Worm (Caenorhabditis elegans): Measurements from ENCODE around the gene F58A6.9.

The F58A6.9 gene

ce11 chrII:5181497-5181896 is 22.8 kb upstream of the F58A6.9 start (continued):
- TF ChIP-seq let-607 (tag; optimal IDR thresholded peaks at IDR 0.05) (peak; percentile 47 to 89), lin-26 (GFP tag; IDR thresholded peaks at IDR 0.05) (peak; percentile 58; the same call in 1 of the 2 replicates), fkh-3 (tag; optimal IDR thresholded peaks at IDR 0.05) (no peak), dox-1 (GFP tag; IDR thresholded peaks at IDR 0.05) (no peak), lag-1 (GFP tag; IDR thresholded peaks at IDR 0.05) (no peak), ztf-28 (GFP tag; IDR thresholded peaks at IDR 0.05) (no peak), ZK185.1 (tag; optimal IDR thresholded peaks at IDR 0.05; ENCODE audit: poor library complexity, severe bottlenecking) (peak; percentile 47), cebp-1 (GFP tag; IDR thresholded peaks at IDR 0.05) (no peak), cebp-1 (tag; optimal IDR thresholded peaks at IDR 0.05) (peak; percentile 72), die-1 (tag; optimal IDR thresholded peaks at IDR 0.05) (peak; percentile 46), Y67H2A.10 (GFP tag; conservative IDR thresholded peaks at IDR 0.05) (no peak), T07F8.4 (tag; optimal IDR thresholded peaks at IDR 0.05) (no peak), snpc-1.1 (tag; optimal IDR thresholded peaks at IDR 0.05; ENCODE audit: insufficient read depth) (no peak), lsl-1 (GFP tag; optimal IDR thresholded peaks at IDR 0.05) (no peak), ceh-58 (GFP tag; IDR thresholded peaks at IDR 0.05) (no peak), mel-28 (tag; optimal IDR thresholded peaks at IDR 0.05; ENCODE audit: borderline replicate concordance) (no peak), him-1 (tag; optimal IDR thresholded peaks at IDR 0.05) (no peak), attf-6 (GFP tag; IDR thresholded peaks at IDR 0.05) (no peak), B0019.2 (GFP tag; conservative IDR thresholded peaks at IDR 0.05) (no peak), aptf-2 (GFP tag; conservative IDR thresholded peaks at IDR 0.05) (no peak), rpc-1 (optimal IDR thresholded peaks at IDR 0.05) (no peak), rpc-1 (tag; optimal IDR thresholded peaks at IDR 0.05) (no peak), ceh-27 (GFP tag; optimal IDR thresholded peaks at IDR 0.05) (peak; percentile 40), egl-18 (GFP tag; IDR thresholded peaks at IDR 0.05) (no peak), madf-6 (GFP tag; IDR thresholded peaks at IDR 0.05) (no peak), nhr-120 (GFP tag; IDR thresholded peaks at IDR 0.05) (no peak), unc-130 (GFP tag; optimal IDR thresholded peaks at IDR 0.05) (no peak), unc-62 (GFP tag; optimal IDR thresholded peaks at IDR 0.05) (peak; percentile 31), F49E8.2 (tag; optimal IDR thresholded peaks at IDR 0.05; ENCODE audit: insufficient read depth) (no peak), hrde-1 (tag; optimal IDR thresholded peaks at IDR 0.05; ENCODE audit: borderline replicate concordance) (no peak), tbx-9 (tag; optimal IDR thresholded peaks at IDR 0.05; ENCODE audit: borderline replicate concordance) (no peak), chd-7 (tag; optimal IDR thresholded peaks at IDR 0.05) (peak; percentile 70), F23B12.7 (tag; optimal IDR thresholded peaks at IDR 0.05; ENCODE audit: insufficient read depth) (no peak), madf-8 (GFP tag; conservative IDR thresholded peaks at IDR 0.05) (no peak), attf-3 (GFP tag; conservative IDR thresholded peaks at IDR 0.05) (no peak), nfyb-1 (GFP tag; IDR thresholded peaks at IDR 0.05) (peak; percentile 81), snpc-1.3 (tag; optimal IDR thresholded peaks at IDR 0.05; ENCODE audit: insufficient read depth) (no peak), mxl-1 (tag; optimal IDR thresholded peaks at IDR 0.05) (no peak), ceh-91 (GFP tag; IDR thresholded peaks at IDR 0.05) (no peak), rec-8 (tag; optimal IDR thresholded peaks at IDR 0.05) (no peak), rcor-1 (GFP tag; IDR thresholded peaks at IDR 0.05) (no peak; the same call in 1 of the 2 replicates), C06A6.2 (GFP tag; conservative IDR thresholded peaks at IDR 0.05) (no peak), F57C9.4 (tag; optimal IDR thresholded peaks at IDR 0.05) (no peak), F57A8.1 (GFP tag; optimal IDR thresholded peaks at IDR 0.05) (no peak), madf-10 (tag; optimal IDR thresholded peaks at IDR 0.05) (peak; percentile 61), athp-1 (tag; optimal IDR thresholded peaks at IDR 0.05) (no peak), ekl-4 (GFP tag; IDR thresholded peaks at IDR 0.05) (no peak), B0035.1 (tag; optimal IDR thresholded peaks at IDR 0.05) (no peak)
